Worm (Caenorhabditis elegans): Measurements from ENCODE around the gene F49E12.8.

The F49E12.8 gene

ce11 chrII:8441519-8441918, 47.4 kb upstream of the F49E12.8 start (continued):
- TF ChIP-seq zip-11 (GFP tag; IDR thresholded peaks at IDR 0.05) (no peak), nhr-10 (tag; optimal IDR thresholded peaks at IDR 0.05) (no peak), hmg-1.1 (GFP tag; IDR thresholded peaks at IDR 0.05) (peak; percentile 50), spr-1 (tag; optimal IDR thresholded peaks at IDR 0.05) (peak; percentile 84), mes-2 (tag; optimal IDR thresholded peaks at IDR 0.05; ENCODE audit: poor library complexity, severe bottlenecking) (peak; percentile 79), madf-9 (GFP tag; conservative IDR thresholded peaks at IDR 0.05) (no peak), spr-3 (GFP tag; optimal IDR thresholded peaks at IDR 0.05) (peak; percentile 82), hlh-30 (tag; optimal IDR thresholded peaks at IDR 0.05; ENCODE audit: insufficient read depth) (no peak), pqm-1 (tag; optimal IDR thresholded peaks at IDR 0.05) (no peak), saeg-2 (GFP tag; IDR thresholded peaks at IDR 0.05) (peak; percentile 31; the same call in 1 of the 2 replicates), daf-19 (GFP tag; conservative IDR thresholded peaks at IDR 0.05) (peak; percentile 86), F37D6.2 (tag; optimal IDR thresholded peaks at IDR 0.05) (no peak), snpc-4 (tag; optimal IDR thresholded peaks at IDR 0.05) (no peak), F26F4.8 (GFP tag; conservative IDR thresholded peaks at IDR 0.05) (peak; percentile 99), fkh-10 (GFP tag; optimal IDR thresholded peaks at IDR 0.05) (no peak), nhr-237 (tag; optimal IDR thresholded peaks at IDR 0.05) (no peak), lin-29 (GFP tag; IDR thresholded peaks at IDR 0.05) (peak; percentile 7; the same call in 1 of the 2 replicates), snpc-1.2 (GFP tag; IDR thresholded peaks at IDR 0.05) (peak; percentile 85), ceh-28 (tag; optimal IDR thresholded peaks at IDR 0.05) (no peak), tag-97 (GFP tag; IDR thresholded peaks at IDR 0.05) (no peak), mep-1 (tag; optimal IDR thresholded peaks at IDR 0.05) (no peak), hlh-11 (tag; optimal IDR thresholded peaks at IDR 0.05) (peak; percentile 4), Y105C5A.15 (GFP tag; IDR thresholded peaks at IDR 0.05) (0 out of 2 replicates have a peak, but pooled peaks have one; percentile 48), nhr-77 (tag; optimal IDR thresholded peaks at IDR 0.05) (no peak), ztf-7 (tag; optimal IDR thresholded peaks at IDR 0.05) (peak; percentile 1), nhr-28 (tag; optimal IDR thresholded peaks at IDR 0.05) (no peak), unc-62 (GFP tag; optimal IDR thresholded peaks at IDR 0.05 in 1 of 2) (no peak), unc-62 (tag; optimal IDR thresholded peaks at IDR 0.05) (no peak), Y75B8A.6 (GFP tag; IDR thresholded peaks at IDR 0.05) (peak; percentile 82; the same call in 1 of the 2 replicates), nhr-11 (tag; optimal IDR thresholded peaks at IDR 0.05) (no peak), nhr-111 (GFP tag; optimal IDR thresholded peaks at IDR 0.05) (peak; percentile 75)

- peak; percentile 97 for TF ChIP-seq nhr-28 (tag; optimal IDR thresholded peaks at IDR 0.05)
- TF ChIP-seq aha-1 (tag) = peak; percentile 5
- TF ChIP-seq nhr-10 (tag; optimal IDR thresholded peaks at IDR 0.05) = peak; percentile 51
- peak; percentile 61 for TF ChIP-seq hlh-11 (tag; optimal IDR thresholded peaks at IDR 0.05)
- no peak for TF ChIP-seq daf-12 (tag; optimal IDR thresholded peaks at IDR 0.05)
- peak in 1 of 2 experiments; percentile 67 for TF ChIP-seq mdl-1 (tag; optimal IDR thresholded peaks at IDR 0.05)
- TF ChIP-seq dmd-6 (GFP tag; IDR thresholded peaks at IDR 0.05) = peak; percentile 18; the same call in 1 of the 2 replicates
- no peak for TF ChIP-seq pha-4 (GFP tag; IDR thresholded peaks at IDR 0.05)
- TF ChIP-seq pha-4 (tag; optimal IDR thresholded peaks at IDR 0.05) = no peak
- peak in 1 of 2 experiments; percentile 9 for TF ChIP-seq lsy-2 (tag; optimal IDR thresholded peaks at IDR 0.05)
- TF ChIP-seq nhr-25 (tag; optimal IDR thresholded peaks at IDR 0.05; ENCODE audit: borderline replicate concordance, insufficient read depth) = peak; percentile 34
- TF ChIP-seq hlh-30 (tag; optimal IDR thresholded peaks at IDR 0.05; ENCODE audit: insufficient read depth) = peak; percentile 47
- no peak for TF ChIP-seq mdt-29 (GFP tag; IDR thresholded peaks at IDR 0.05)
- TF ChIP-seq cey-2 (tag; optimal IDR thresholded peaks at IDR 0.05; ENCODE audit: borderline replicate concordance, insufficient read depth) = peak; percentile 57
- TF ChIP-seq fkh-10 (GFP tag; optimal IDR thresholded peaks at IDR 0.05) = no peak
- TF ChIP-seq mep-1 (tag; optimal IDR thresholded peaks at IDR 0.05) = peak; percentile 37
- TF ChIP-seq vab-7 (GFP tag; IDR thresholded peaks at IDR 0.05) = no peak
Measured at ce11 chrII:8440792-8441191, 46.7 kb upstream of the F49E12.8 start.
